Fruit fly (Drosophila melanogaster) whole organism, pupa: ENCODE measurements around the gene CG14693.

Source experiments
- CG34367 ChIP-seq: fragments of 200-800 bp; sonication (Bioruptor generic); optimal IDR thresholded peaks from 2 replicates; lab custom pipeline; 2018; ENCODE audit warnings: missing biosample characterization, mild to moderate bottlenecking, missing genetic modification characterization
- CG9948 ChIP-seq: fragments of 200-800 bp; sonication (Bioruptor generic); optimal IDR thresholded peaks from 2 replicates; lab custom pipeline; 2018; ENCODE audit warnings: missing biosample characterization, mild to moderate bottlenecking, missing genetic modification characterization, moderate library complexity
- D1 ChIP-seq: fragments of 200-800 bp; sonication (Bioruptor generic); optimal IDR thresholded peaks from 2 replicates; lab custom pipeline; 2018; ENCODE audit warnings: missing biosample characterization, mild to moderate bottlenecking, missing genetic modification characterization, moderate library complexity
- Pif1A ChIP-seq: fragments of 200-800 bp; sonication (Bioruptor generic); optimal IDR thresholded peaks from 3 replicates; lab custom pipeline; 2016; ENCODE audit warnings: missing biosample characterization, missing genetic modification characterization
- Pif1B ChIP-seq: fragments of 200-800 bp; sonication (Bioruptor generic); optimal IDR thresholded peaks from 3 replicates; lab custom pipeline; 2016; ENCODE audit warnings: missing biosample characterization, missing genetic modification characterization
- rn ChIP-seq: fragments of 200-800 bp; sonication (Bioruptor generic); IDR thresholded peaks from 2 replicates; pipeline ENCODE4 v1.3.6; 2022; ENCODE audit warnings: missing biosample characterization, missing genetic modification characterization

DNA sequence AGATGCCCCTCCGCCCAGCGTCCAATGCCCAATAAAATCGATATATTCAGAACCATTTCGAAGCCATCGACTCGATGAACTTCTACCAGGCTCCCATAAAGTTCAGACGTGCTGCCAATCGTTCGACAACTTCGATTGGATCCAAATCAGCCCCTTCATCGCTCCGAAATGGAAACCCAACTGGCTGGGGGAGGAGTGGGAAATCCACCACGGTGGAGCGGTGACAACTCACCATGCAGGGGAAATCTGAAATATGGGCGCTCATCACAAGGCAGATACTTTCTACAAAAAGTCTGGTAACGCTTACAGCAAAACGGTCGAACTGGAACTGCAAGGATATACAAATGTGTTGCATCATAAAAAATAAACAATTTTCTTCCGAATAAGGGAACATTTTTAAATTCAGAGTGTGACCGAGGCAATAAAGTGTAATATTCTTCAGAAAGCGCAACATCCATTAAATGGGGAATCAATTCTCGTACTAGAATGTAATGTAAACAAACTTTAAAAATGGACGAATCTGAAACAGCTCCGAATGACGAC lies 37.5 kb upstream of the CG14693 start, which contains the start of gene CG4565:
- TF ChIP-seq CG9948 (tag; lab: Kevin White, UChicago) (no peak), rn (GFP tag; lab: Robert Waterston, UW) (no peak), CG34367 (tag; lab: Kevin White, UChicago) (no peak), Pif1A (GFP tag; lab: Kevin White, UChicago) (no peak), D1 (tag; lab: Kevin White, UChicago) (no peak), Pif1B (GFP tag; lab: Kevin White, UChicago) (no peak)
